Worm (Caenorhabditis elegans) whole organism, young adult: ENCODE measurements around the gene Y51H7C.10.
A peak's percentile ranks its signal among the peaks of the same experiment; 100 is the strongest.

Source experiments
- B0019.2 ChIP-seq: fragments of 200-800 bp; sonication (Bioruptor generic); conservative IDR thresholded peaks from 2 replicates; pipeline ENCODE4 v1.3.6; 2022; ENCODE audit warnings: missing genetic modification reagents, missing genetic modification characterization, missing compliant biosample characterization
- B0261.1 ChIP-seq: sonication (generic microtip); optimal IDR thresholded peaks from 2 replicates; lab custom pipeline; 2016; ENCODE audit warnings: mild to moderate bottlenecking, missing genetic modification characterization, moderate library complexity, missing compliant biosample characterization
- D2030.7 ChIP-seq: fragments of 200-800 bp; sonication (Bioruptor generic); IDR thresholded peaks from 2 replicates; pipeline ENCODE4 v1.3.6; 2022; ENCODE audit warnings: missing genetic modification reagents, missing genetic modification characterization, missing compliant biosample characterization
- F22D6.2 ChIP-seq: sonication (generic microtip); optimal IDR thresholded peaks from 2 replicates; lab custom pipeline; 2016; ENCODE audit warnings: mild to moderate bottlenecking, missing genetic modification characterization, missing compliant biosample characterization
- F33H1.4 ChIP-seq: fragments of 200-800 bp; sonication (Bioruptor generic); IDR thresholded peaks from 2 replicates; pipeline ENCODE4 v1.3.6; 2022; ENCODE audit warnings: missing genetic modification reagents, missing genetic modification characterization, missing compliant biosample characterization
- K12H6.12 ChIP-seq: fragments of 200-800 bp; sonication (Bioruptor generic); optimal IDR thresholded peaks from 2 replicates; lab custom pipeline; 2018; ENCODE audit warnings: mild to moderate bottlenecking, missing genetic modification characterization, missing compliant biosample characterization
- ama-1 ChIP-seq, 3 experiments: fragments of 150-350 bp in 1 of 3; sonication (generic microtip) in 2 of 3; optimal IDR thresholded peaks; 2 replicates each; lab custom pipeline; 2014 to 2018; ENCODE audit warnings: missing biosample characterization in 2 of 3, missing genetic modification characterization in 2 of 3, missing genetic modification reagents in 2 of 3
- aptf-3 ChIP-seq: fragments of 200-800 bp; sonication (Bioruptor generic); IDR thresholded peaks from 2 replicates; pipeline ENCODE4 v1.3.6; 2022; ENCODE audit warnings: missing genetic modification characterization, missing compliant biosample characterization
- attf-3 ChIP-seq: fragments of 200-800 bp; sonication (Bioruptor generic); conservative IDR thresholded peaks from 2 replicates; pipeline ENCODE4 v1.3.6; 2022; ENCODE audit warnings: missing genetic modification reagents, missing genetic modification characterization, missing compliant biosample characterization
- bed-1 ChIP-seq: fragments of 200-800 bp; sonication (Bioruptor generic); IDR thresholded peaks from 2 replicates; pipeline ENCODE4 v1.3.6; 2022; ENCODE audit warnings: missing genetic modification reagents, missing genetic modification characterization, missing compliant biosample characterization
- ceh-40 ChIP-seq: fragments of 200-800 bp; sonication (Bioruptor generic); IDR thresholded peaks from 2 replicates; pipeline ENCODE4 v1.3.6; 2022; ENCODE audit warnings: missing genetic modification characterization, missing compliant biosample characterization
- ceh-58 ChIP-seq: fragments of 200-800 bp; sonication (Bioruptor generic); IDR thresholded peaks from 2 replicates; pipeline ENCODE4 v1.3.6; 2022; ENCODE audit warnings: missing genetic modification characterization, missing compliant biosample characterization
- ceh-91 ChIP-seq: fragments of 200-800 bp; sonication (Bioruptor generic); IDR thresholded peaks from 2 replicates; pipeline ENCODE4 v1.3.6; 2022; ENCODE audit warnings: missing genetic modification reagents, missing genetic modification characterization, missing compliant biosample characterization
- dox-1 ChIP-seq: fragments of 200-800 bp; sonication (Bioruptor generic); IDR thresholded peaks from 2 replicates; pipeline ENCODE4 v1.3.6; 2022; ENCODE audit warnings: missing genetic modification reagents, missing genetic modification characterization, missing compliant biosample characterization
- efl-1 ChIP-seq: fragments of 150-350 bp; optimal IDR thresholded peaks from 2 replicates; lab custom pipeline; 2014; ENCODE audit warnings: missing biosample characterization, missing genetic modification reagents, missing genetic modification characterization
- egl-18 ChIP-seq: fragments of 200-800 bp; sonication (Bioruptor generic); IDR thresholded peaks from 2 replicates; pipeline ENCODE4 v1.3.6; 2022; ENCODE audit warnings: missing genetic modification reagents, missing genetic modification characterization, missing compliant biosample characterization
- egl-44 ChIP-seq: fragments of 200-800 bp; sonication (Bioruptor generic); IDR thresholded peaks from 2 replicates; pipeline ENCODE4 v1.3.6; 2022; ENCODE audit warnings: missing genetic modification reagents, missing genetic modification characterization, missing compliant biosample characterization
- gei-17 ChIP-seq: fragments of 200-800 bp; sonication (Bioruptor generic); optimal IDR thresholded peaks from 2 replicates; lab custom pipeline; 2018; ENCODE audit warnings: mild to moderate bottlenecking, missing genetic modification characterization, missing compliant biosample characterization
- hlh-12 ChIP-seq: sonication (generic microtip); optimal IDR thresholded peaks from 2 replicates; lab custom pipeline; 2016; ENCODE audit warnings: missing genetic modification characterization, missing compliant biosample characterization
- hmg-20 ChIP-seq: fragments of 200-800 bp; sonication (Bioruptor generic); IDR thresholded peaks from 2 replicates; pipeline ENCODE4 v1.3.6; 2022; ENCODE audit warnings: missing genetic modification reagents, missing genetic modification characterization, missing compliant biosample characterization
- hrde-1 ChIP-seq: sonication (generic microtip); optimal IDR thresholded peaks from 2 replicates; lab custom pipeline; 2016; ENCODE audit warnings: missing genetic modification characterization, mild to moderate bottlenecking, missing compliant biosample characterization, moderate library complexity, missing genotype, missing genetic modification reagents, borderline replicate concordance
- hsf-1 ChIP-seq: fragments of 200-800 bp; sonication (Bioruptor generic); IDR thresholded peaks from 2 replicates; pipeline ENCODE4 v1.3.6; 2022; ENCODE audit warnings: missing genetic modification reagents, missing genetic modification characterization, missing compliant biosample characterization
- lin-40 ChIP-seq: sonication (generic microtip); optimal IDR thresholded peaks from 2 replicates; lab custom pipeline; 2016; ENCODE audit warnings: missing genetic modification characterization, mild to moderate bottlenecking, missing compliant biosample characterization, missing genotype, missing genetic modification reagents
- lir-1 ChIP-seq: fragments of 200-800 bp; sonication (Bioruptor generic); conservative IDR thresholded peaks from 2 replicates; pipeline ENCODE4 v1.3.6; 2022; ENCODE audit warnings: missing genetic modification reagents, missing genetic modification characterization, missing compliant biosample characterization
- madf-10 ChIP-seq: sonication (generic microtip); optimal IDR thresholded peaks from 2 replicates; lab custom pipeline; 2016; ENCODE audit warnings: mild to moderate bottlenecking, missing genetic modification characterization, missing compliant biosample characterization
- nfyb-1 ChIP-seq: fragments of 200-800 bp; sonication (Bioruptor generic); IDR thresholded peaks from 2 replicates; pipeline ENCODE4 v1.3.6; 2022; ENCODE audit warnings: missing genetic modification reagents, missing genetic modification characterization, missing compliant biosample characterization
- pha-4 ChIP-seq: fragments of 150-350 bp; sonication (generic microtip); optimal IDR thresholded peaks from 2 replicates; lab custom pipeline; 2014; ENCODE audit warnings: missing biosample characterization, missing genetic modification reagents, missing genetic modification characterization
- repo-1 ChIP-seq: sonication (generic microtip); optimal IDR thresholded peaks from 2 replicates; lab custom pipeline; 2017; ENCODE audit warnings: mild to moderate bottlenecking, missing genetic modification characterization, missing compliant biosample characterization
- snpc-4 ChIP-seq, 5 experiments: fragments of 150-350 bp in 1 of 5; sonication (generic microtip) in 4 of 5; optimal IDR thresholded peaks; 2 replicates each; lab custom pipeline; 2014 to 2018; ENCODE audit warnings: missing genetic modification characterization in 5 of 5, missing biosample characterization in 3 of 5, antibody characterized with exemption in 2 of 5, mild to moderate bottlenecking in 2 of 5, missing compliant biosample characterization in 2 of 5, missing genotype in 2 of 5, moderate library complexity in 2 of 5, missing genetic modification reagents in 1 of 5
- somi-1 ChIP-seq: fragments of 200-800 bp; sonication (Bioruptor generic); optimal IDR thresholded peaks from 2 replicates; lab custom pipeline; 2018; ENCODE audit warnings: mild to moderate bottlenecking, missing genetic modification characterization, missing compliant biosample characterization
- sptf-2 ChIP-seq: fragments of 200-800 bp; sonication (Bioruptor generic); optimal IDR thresholded peaks from 2 replicates; lab custom pipeline; 2018; ENCODE audit warnings: mild to moderate bottlenecking, missing genetic modification characterization, missing compliant biosample characterization
- tbx-9 ChIP-seq: sonication (generic microtip); optimal IDR thresholded peaks from 2 replicates; lab custom pipeline; 2016; ENCODE audit warnings: borderline replicate concordance, missing genetic modification characterization, inconsistent platforms, missing compliant biosample characterization
- ztf-28 ChIP-seq: fragments of 200-800 bp; sonication (Bioruptor generic); IDR thresholded peaks from 2 replicates; pipeline ENCODE4 v1.3.6; 2022; ENCODE audit warnings: missing genetic modification reagents, missing genetic modification characterization, missing compliant biosample characterization
- ztf-6 ChIP-seq: fragments of 200-800 bp; sonication (Bioruptor generic); IDR thresholded peaks from 2 replicates; pipeline ENCODE4 v1.3.6; 2022; ENCODE audit warnings: missing genetic modification reagents, missing genetic modification characterization, missing compliant biosample characterization

The Y51H7C.10 gene

ce11 chrII:1381618-1382017 is 41.9 kb downstream of the Y51H7C.10 start, which contains the start of gene F54D12.9:
Gene F54D12.9 (minus strand): TSS chrII:1381718.
- no peak for TF ChIP-seq lin-40 (tag; lab: Kevin White, UChicago)
- TF ChIP-seq pha-4 (tag; lab: Kevin White, UChicago): no peak
- no peak for TF ChIP-seq hrde-1 (tag; lab: Kevin White, UChicago)
- TF ChIP-seq ztf-6 (GFP tag; lab: Robert Waterston, UW): no peak
- TF ChIP-seq hmg-20: no peak
- TF ChIP-seq nfyb-1: no peak
- no peak for TF ChIP-seq ceh-91 (GFP tag; lab: Robert Waterston, UW)
- TF ChIP-seq F33H1.4 (GFP tag; lab: Robert Waterston, UW): no peak

ce11 chrII:1378259-1378658 is 45.3 kb downstream of the Y51H7C.10 start, which contains the start of gene F54D12.10:
Gene F54D12.10 (minus strand): TSS chrII:1378359.
- TF ChIP-seq egl-44 (GFP tag; lab: Robert Waterston, UW): no peak
- TF ChIP-seq repo-1 (tag; lab: Kevin White, UChicago): no peak
- no peak for TF ChIP-seq lin-40 (tag; lab: Kevin White, UChicago)

- no peak for TF ChIP-seq ztf-28 (GFP tag; lab: Robert Waterston, UW)
- no peak for TF ChIP-seq F22D6.2 (tag; lab: Kevin White, UChicago)
- no peak for TF ChIP-seq dox-1 (GFP tag; lab: Robert Waterston, UW)
- TF ChIP-seq efl-1 (GFP tag; lab: Kevin White, UChicago): peak; percentile 4
- no peak for TF ChIP-seq ceh-58 (GFP tag; lab: Robert Waterston, UW)
- TF ChIP-seq lir-1 (GFP tag; lab: Robert Waterston, UW): no peak
- TF ChIP-seq gei-17: no peak
- TF ChIP-seq attf-3 (GFP tag; lab: Robert Waterston, UW): peak; percentile 89
- no peak for TF ChIP-seq tbx-9 (tag; lab: Kevin White, UChicago)
- no peak for TF ChIP-seq K12H6.12 (tag; lab: Kevin White, UChicago)
- TF ChIP-seq snpc-4 (GFP tag; optimal IDR thresholded peaks at IDR 0.05; lab: Kevin White, UChicago): no peak
- TF ChIP-seq snpc-4 (tag; optimal IDR thresholded peaks at IDR 0.05; lab: Kevin White, UChicago): no peak
- TF ChIP-seq hsf-1: no peak
- TF ChIP-seq ama-1 (optimal IDR thresholded peaks at IDR 0.05; lab: Kevin White, UChicago): no peak
- TF ChIP-seq ama-1 (GFP tag; optimal IDR thresholded peaks at IDR 0.05; lab: Kevin White, UChicago): no peak
- TF ChIP-seq, all 124 proteins: peak for 2
These were observed 46.8 kb downstream of the Y51H7C.10 start for ce11 chrII:1376795-1377194.

ce11 chrII:1375627-1376026 is 47.9 kb downstream of the Y51H7C.10 start:
- TF ChIP-seq madf-10 (tag; lab: Kevin White, UChicago): no peak
- no peak for TF ChIP-seq sptf-2 (GFP tag; lab: Kevin White, UChicago)
- TF ChIP-seq bed-1 (GFP tag; lab: Robert Waterston, UW): no peak
- no peak for TF ChIP-seq D2030.7 (GFP tag; lab: Robert Waterston, UW)
- no peak for TF ChIP-seq ceh-40 (GFP tag; lab: Robert Waterston, UW)
- TF ChIP-seq egl-18 (GFP tag; lab: Robert Waterston, UW): no peak
- TF ChIP-seq B0019.2 (GFP tag; lab: Robert Waterston, UW): no peak
- TF ChIP-seq hlh-12: no peak
- TF ChIP-seq aptf-3 (GFP tag; lab: Robert Waterston, UW): no peak
- no peak for TF ChIP-seq somi-1 (GFP tag; lab: Kevin White, UChicago)
- no peak for TF ChIP-seq gei-17
- TF ChIP-seq B0261.1 (tag; lab: Kevin White, UChicago): no peak
